Worm (Caenorhabditis elegans): Measurements from ENCODE around the gene cyp-13A5.

cyp-13A5 gene

DNA sequence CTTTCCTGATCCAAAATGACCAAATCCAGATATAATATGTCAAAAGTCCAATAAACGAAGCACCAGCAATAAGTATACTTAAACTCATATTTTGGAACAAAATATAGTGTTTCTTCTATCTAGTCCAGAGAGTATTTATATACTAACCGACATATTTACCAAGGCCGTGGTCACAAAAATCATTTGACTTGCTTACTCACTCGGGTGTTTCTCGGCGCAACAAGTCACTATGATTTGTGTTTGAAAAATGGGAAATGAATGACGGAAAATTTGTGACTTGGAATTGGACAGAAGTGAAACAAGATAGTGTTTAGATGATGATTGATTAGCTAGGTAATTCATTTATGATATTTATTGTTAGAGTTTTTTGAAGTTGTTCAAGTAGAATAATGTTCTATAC, at the start of gene cyp-13A5:
Gene cyp-13A5 (minus strand): TSS at position 112 of the 400 bp plus-strand sequence.
- no peak for TF ChIP-seq sptf-1 (tag; optimal IDR thresholded peaks at IDR 0.05)
- TF ChIP-seq M03D4.4 (tag; optimal IDR thresholded peaks at IDR 0.05), result no peak
- no peak for TF ChIP-seq zip-8 (tag; optimal IDR thresholded peaks at IDR 0.05)
- no peak for TF ChIP-seq ces-1 (GFP tag; optimal IDR thresholded peaks at IDR 0.05)
- no peak for TF ChIP-seq unc-120 (tag; optimal IDR thresholded peaks at IDR 0.05; ENCODE audit: poor library complexity, severe bottlenecking)
- no peak for TF ChIP-seq ham-2 (GFP tag; optimal IDR thresholded peaks at IDR 0.05)
- TF ChIP-seq ceh-83 (GFP tag; optimal IDR thresholded peaks at IDR 0.05), result no peak
- no peak for TF ChIP-seq elt-3 (tag; optimal IDR thresholded peaks at IDR 0.05)
- no peak for TF ChIP-seq ceh-39 (tag; optimal IDR thresholded peaks at IDR 0.05)
- TF ChIP-seq elt-1 (tag; optimal IDR thresholded peaks at IDR 0.05; ENCODE audit: borderline replicate concordance, insufficient read depth), result no peak
- TF ChIP-seq nhr-2 (tag; optimal IDR thresholded peaks at IDR 0.05), result no peak
- TF ChIP-seq ztf-11 (tag; optimal IDR thresholded peaks at IDR 0.05), result no peak

ce11 chrII:9849497-9849896, 49.3 kb upstream of the cyp-13A5 start, which contains the start of gene old-2:
TSS of gene old-2 (minus strand) at chrII:9849597.
- no peak for TF ChIP-seq lin-32 (GFP tag; optimal IDR thresholded peaks at IDR 0.05)
- TF ChIP-seq nhr-2 (tag; optimal IDR thresholded peaks at IDR 0.05), result no peak
- no peak for TF ChIP-seq ceh-83 (GFP tag; optimal IDR thresholded peaks at IDR 0.05)
- TF ChIP-seq ceh-39 (tag; optimal IDR thresholded peaks at IDR 0.05), result no peak
- no peak for TF ChIP-seq tbx-8 (GFP tag; optimal IDR thresholded peaks at IDR 0.05)
- no peak for TF ChIP-seq pha-4 (tag; optimal IDR thresholded peaks at IDR 0.05)
- TF ChIP-seq ham-2 (GFP tag; optimal IDR thresholded peaks at IDR 0.05), result no peak
- no peak for TF ChIP-seq elt-1 (tag; optimal IDR thresholded peaks at IDR 0.05; ENCODE audit: borderline replicate concordance, insufficient read depth)
- TF ChIP-seq unc-39 (tag; optimal IDR thresholded peaks at IDR 0.05), result no peak
- no peak for TF ChIP-seq elt-3 (tag; optimal IDR thresholded peaks at IDR 0.05)

DNA sequence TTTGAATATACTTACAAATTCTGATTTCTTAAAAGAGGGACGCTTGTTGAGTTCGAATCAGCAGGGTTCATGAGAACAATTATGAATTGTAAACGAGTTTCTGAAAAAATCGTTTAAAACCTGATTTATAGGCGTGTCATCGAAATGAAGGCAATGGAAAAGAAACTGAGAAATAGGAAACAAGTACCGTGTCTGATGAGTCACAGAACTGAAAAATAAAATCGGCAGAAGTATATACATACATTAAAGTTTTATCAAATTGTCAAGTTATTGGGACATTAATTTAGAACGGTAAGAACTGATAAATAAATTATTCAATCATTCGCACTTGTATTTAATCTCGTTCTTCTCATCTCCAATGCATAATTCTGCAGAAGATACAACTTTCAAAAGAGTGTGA, 45.1 kb upstream of the cyp-13A5 start, which contains the start of gene chil-9:
Gene chil-9 (minus strand): TSS at position 101 of the 400 bp plus-strand sequence.
- TF ChIP-seq sem-2 (GFP tag; optimal IDR thresholded peaks at IDR 0.05), result no peak
- TF ChIP-seq pha-4 (tag; optimal IDR thresholded peaks at IDR 0.05), result no peak
- TF ChIP-seq drap-1 (GFP tag; optimal IDR thresholded peaks at IDR 0.05), result no peak
- no peak for TF ChIP-seq tbx-8 (GFP tag; optimal IDR thresholded peaks at IDR 0.05)
- no peak for TF ChIP-seq unc-62 (GFP tag; optimal IDR thresholded peaks at IDR 0.05)
- no peak for TF ChIP-seq snpc-4 (tag; optimal IDR thresholded peaks at IDR 0.05)
- TF ChIP-seq mab-5 (tag; optimal IDR thresholded peaks at IDR 0.05), result no peak
- no peak for TF ChIP-seq lin-32 (GFP tag; optimal IDR thresholded peaks at IDR 0.05)
- no peak for TF ChIP-seq flh-1 (GFP tag; optimal IDR thresholded peaks at IDR 0.05)
- TF ChIP-seq lsy-2 (tag; optimal IDR thresholded peaks at IDR 0.05), result no peak
- TF ChIP-seq ces-1 (GFP tag; optimal IDR thresholded peaks at IDR 0.05), result no peak
- TF ChIP-seq bed-3 (GFP tag; optimal IDR thresholded peaks at IDR 0.05), result no peak
- no peak for TF ChIP-seq ceh-39 (tag; optimal IDR thresholded peaks at IDR 0.05)
- TF ChIP-seq mls-2 (tag; optimal IDR thresholded peaks at IDR 0.05), result no peak
- TF ChIP-seq nhr-237 (tag; optimal IDR thresholded peaks at IDR 0.05), result no peak

DNA sequence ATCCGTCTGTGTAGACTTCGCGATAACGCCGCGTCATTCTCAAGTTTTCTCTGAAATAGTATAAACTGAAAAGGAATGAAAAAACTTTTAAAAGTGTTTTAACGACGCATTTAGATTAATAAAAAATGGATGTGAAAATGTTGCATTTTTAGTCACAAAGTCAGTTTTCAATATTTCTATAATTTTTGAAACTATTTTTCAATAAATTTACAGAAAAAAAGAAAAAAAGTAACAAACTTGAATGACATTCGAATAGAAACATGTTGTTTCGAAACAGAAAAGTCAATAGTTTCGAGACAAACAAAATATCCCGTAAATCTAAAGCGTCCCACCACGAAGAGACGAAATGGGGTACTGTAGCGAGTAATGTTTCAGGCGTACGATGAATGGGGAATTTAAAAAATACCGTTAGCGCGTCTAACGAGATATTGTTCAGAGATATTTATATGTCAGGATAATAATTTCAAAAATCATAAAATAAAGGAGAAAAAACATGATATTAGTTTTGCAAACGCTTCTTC, 41.9 kb upstream of the cyp-13A5 start, which contains the start of gene rnh-1.2:
Gene rnh-1.2 (minus strand): TSS at position 51 of the 521 bp plus-strand sequence.
- no peak for TF ChIP-seq unc-62 (GFP tag; optimal IDR thresholded peaks at IDR 0.05)
- TF ChIP-seq nhr-28 (tag; optimal IDR thresholded peaks at IDR 0.05), result no peak
- no peak for TF ChIP-seq mab-5 (tag; optimal IDR thresholded peaks at IDR 0.05)
- TF ChIP-seq elt-1 (tag; optimal IDR thresholded peaks at IDR 0.05; ENCODE audit: borderline replicate concordance, insufficient read depth), result no peak
- TF ChIP-seq sptf-1 (tag; optimal IDR thresholded peaks at IDR 0.05), result no peak
- TF ChIP-seq ztf-11 (tag; optimal IDR thresholded peaks at IDR 0.05), result no peak
- no peak for TF ChIP-seq sem-2 (GFP tag; optimal IDR thresholded peaks at IDR 0.05)
- TF ChIP-seq pha-4 (tag; optimal IDR thresholded peaks at IDR 0.05), result no peak

DNA sequence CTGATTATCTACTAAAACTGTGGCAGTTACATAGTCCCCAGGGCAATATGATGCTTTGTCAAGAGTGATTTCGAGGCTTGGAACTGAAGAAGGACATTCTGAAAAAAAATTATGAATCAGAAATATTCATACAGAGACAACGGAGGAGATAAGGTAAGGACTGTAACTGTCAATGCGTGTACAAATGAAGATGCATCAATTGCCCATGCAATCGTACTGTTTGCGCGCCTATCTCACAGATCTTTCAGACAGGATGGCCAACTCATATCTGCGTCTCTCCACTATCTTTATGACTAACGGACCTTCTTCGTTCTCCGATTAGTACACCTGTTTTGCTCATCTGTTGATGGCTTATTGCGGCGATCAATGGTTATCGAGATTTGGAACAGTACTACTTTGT, 40.2 kb upstream of the cyp-13A5 start, which contains the start of gene ZK938.11:
Gene ZK938.11 (minus strand): TSS at position 101 of the 400 bp plus-strand sequence.
- TF ChIP-seq elt-1 (tag; optimal IDR thresholded peaks at IDR 0.05; ENCODE audit: borderline replicate concordance, insufficient read depth), result peak; percentile 87
- no peak for TF ChIP-seq ham-2 (GFP tag; optimal IDR thresholded peaks at IDR 0.05)

ce11 chrII:9838260-9838935, 38.2 kb upstream of the cyp-13A5 start, which contains the start of gene arrd-4:
TSS of gene arrd-4 (minus strand) at chrII:9838310.
- TF ChIP-seq nhr-28 (tag; optimal IDR thresholded peaks at IDR 0.05) (no peak), ces-1 (GFP tag; optimal IDR thresholded peaks at IDR 0.05) (peak; percentile 99)
